Worm (Caenorhabditis elegans) whole organism, L4 larva: ENCODE data around the gene C05D12.3.

Experiments used
- F26F4.8 ChIP-seq: fragments of 200-800 bp; sonication (Bioruptor generic); conservative IDR thresholded peaks from 2 replicates; pipeline ENCODE4 v1.3.6; 2022; ENCODE audit warnings: missing genetic modification characterization, missing compliant biosample characterization
- F44E2.7 ChIP-seq: fragments of 200-800 bp; sonication (Bioruptor generic); IDR thresholded peaks from 2 replicates; pipeline ENCODE4 v2.1.2; 2022; ENCODE audit warnings: missing genetic modification characterization, missing compliant biosample characterization
- T20F7.1 ChIP-seq: fragments of 200-800 bp; sonication (Bioruptor generic); optimal IDR thresholded peaks from 2 replicates; lab custom pipeline; 2018; ENCODE audit warnings: mild to moderate bottlenecking, missing genetic modification characterization, missing compliant biosample characterization
- T26A8.4 ChIP-seq: fragments of 200-800 bp; sonication (Bioruptor generic); IDR thresholded peaks from 2 replicates; pipeline ENCODE4 v1.3.6; 2022; ENCODE audit warnings: missing genetic modification characterization, missing compliant biosample characterization
- Y105C5A.15 ChIP-seq: fragments of 200-800 bp; sonication (Bioruptor generic); IDR thresholded peaks from 2 replicates; pipeline ENCODE4 v1.3.6; 2022; ENCODE audit warnings: missing genetic modification characterization, missing compliant biosample characterization
- Y5F2A.4 ChIP-seq: fragments of 200-800 bp; sonication (Bioruptor generic); optimal IDR thresholded peaks from 2 replicates; lab custom pipeline; 2018; ENCODE audit warnings: mild to moderate bottlenecking, missing genetic modification characterization, missing compliant biosample characterization
- Y75B8A.6 ChIP-seq: fragments of 200-800 bp; sonication (Bioruptor generic); IDR thresholded peaks from 2 replicates; pipeline ENCODE4 v1.3.6; 2022; ENCODE audit warnings: missing genetic modification reagents, missing genetic modification characterization, missing compliant biosample characterization
- aha-1 ChIP-seq: fragments of 150-350 bp; peaks from one replicate; lab custom pipeline; 2014; ENCODE audit warnings: missing biosample characterization, missing genetic modification characterization
- ceh-20 ChIP-seq: fragments of 200-800 bp; sonication (Bioruptor generic); IDR thresholded peaks from 2 replicates; pipeline ENCODE4 v1.3.6; 2022; ENCODE audit warnings: missing genetic modification reagents, missing genetic modification characterization, missing compliant biosample characterization
- ceh-32 ChIP-seq: sonication (generic microtip); optimal IDR thresholded peaks from 2 replicates; lab custom pipeline; 2016; ENCODE audit warnings: mild to moderate bottlenecking, missing genetic modification characterization, missing compliant biosample characterization; ENCODE audit not compliant: poor library complexity
- ceh-44 ChIP-seq: fragments of 200-800 bp; sonication (Bioruptor generic); IDR thresholded peaks from 2 replicates; pipeline ENCODE4 v1.3.6; 2022; ENCODE audit warnings: missing genetic modification reagents, missing genetic modification characterization, missing compliant biosample characterization
- ctbp-1 ChIP-seq: fragments of 200-800 bp; sonication (Bioruptor generic); IDR thresholded peaks from 2 replicates; pipeline ENCODE4 v1.3.6; 2022; ENCODE audit warnings: missing genetic modification reagents, missing genetic modification characterization, missing compliant biosample characterization
- daf-12 ChIP-seq: fragments of 150-350 bp; optimal IDR thresholded peaks from 2 replicates; lab custom pipeline; 2014; ENCODE audit warnings: missing biosample characterization, missing genetic modification reagents, missing genetic modification characterization
- daf-8 ChIP-seq: fragments of 200-800 bp; sonication (Bioruptor generic); IDR thresholded peaks from 2 replicates; pipeline ENCODE4 v1.3.6; 2022; ENCODE audit warnings: missing genetic modification characterization, missing compliant biosample characterization
- dmd-9 ChIP-seq: fragments of 200-800 bp; sonication (Bioruptor generic); IDR thresholded peaks from 2 replicates; pipeline ENCODE4 v1.3.6; 2022; ENCODE audit warnings: missing genetic modification reagents, missing genetic modification characterization, missing compliant biosample characterization
- dpl-1 ChIP-seq: fragments of 150-350 bp; optimal IDR thresholded peaks from 2 replicates; lab custom pipeline; 2014; ENCODE audit warnings: missing biosample characterization, missing genetic modification reagents, missing genetic modification characterization
- egl-43 ChIP-seq: fragments of 200-800 bp; sonication (Bioruptor generic); IDR thresholded peaks from 2 replicates; pipeline ENCODE4 v1.3.6; 2022; ENCODE audit warnings: missing genetic modification reagents, missing genetic modification characterization, missing compliant biosample characterization
- hif-1 ChIP-seq, 2 experiments: sonication (generic microtip); optimal IDR thresholded peaks; 2 replicates each; lab custom pipeline; 2016 to 2017; ENCODE audit warnings: missing compliant biosample characterization in 2 of 2, missing genetic modification characterization in 2 of 2, missing genetic modification reagents in 2 of 2, missing genotype in 2 of 2, mild to moderate bottlenecking in 1 of 2
- lin-29 ChIP-seq: fragments of 200-800 bp; sonication (Bioruptor generic); IDR thresholded peaks from 2 replicates; pipeline ENCODE4 v1.3.6; 2022; ENCODE audit warnings: missing genetic modification reagents, missing genetic modification characterization, missing compliant biosample characterization
- lir-3 ChIP-seq: sonication (generic microtip); optimal IDR thresholded peaks from 2 replicates; lab custom pipeline; 2016; ENCODE audit warnings: mild to moderate bottlenecking, missing genetic modification characterization, missing compliant biosample characterization
- mdl-1 ChIP-seq, 2 experiments: fragments of 150-350 bp in 1 of 2; sonication (generic microtip) in 1 of 2; optimal IDR thresholded peaks; 2 replicates each; lab custom pipeline; 2014 to 2017; ENCODE audit warnings: missing biosample characterization in 2 of 2, missing genetic modification characterization in 2 of 2
- mep-1 ChIP-seq: fragments of 150-350 bp; sonication (generic microtip); optimal IDR thresholded peaks from 3 replicates; lab custom pipeline; 2014; ENCODE audit warnings: missing biosample characterization, missing genetic modification characterization
- nhr-11 ChIP-seq: fragments of 150-350 bp; optimal IDR thresholded peaks from 2 replicates; lab custom pipeline; 2014; ENCODE audit warnings: missing biosample characterization, missing genetic modification characterization
- nhr-237 ChIP-seq: sonication (generic microtip); optimal IDR thresholded peaks from 2 replicates; lab custom pipeline; 2017; ENCODE audit warnings: missing biosample characterization, missing genetic modification characterization
- nhr-42 ChIP-seq: fragments of 200-800 bp; sonication (Bioruptor generic); IDR thresholded peaks from 2 replicates; pipeline ENCODE4 v1.3.6; 2022; ENCODE audit warnings: missing genetic modification characterization, missing compliant biosample characterization
- pha-4 ChIP-seq, 2 experiments: fragments of 150-350 bp in 1 of 2; fragments of 200-800 bp in 1 of 2; sonication (Bioruptor generic) in 1 of 2; IDR thresholded peaks in 1 of 2; optimal IDR thresholded peaks in 1 of 2; 2 replicates each; pipeline versions ENCODE4 v1.3.6 to Lab custom; 2014 to 2022; ENCODE audit warnings: missing genetic modification characterization in 2 of 2, missing genetic modification reagents in 2 of 2, missing biosample characterization in 1 of 2, missing compliant biosample characterization in 1 of 2
- rbr-2 ChIP-seq: sonication (generic microtip); optimal IDR thresholded peaks from 2 replicates; lab custom pipeline; 2016; ENCODE audit warnings: missing genotype, missing genetic modification characterization, missing compliant biosample characterization
- set-16 ChIP-seq: fragments of 200-800 bp; sonication (Bioruptor generic); IDR thresholded peaks from 2 replicates; pipeline ENCODE4 v1.3.6; 2022; ENCODE audit warnings: missing genetic modification reagents, missing genetic modification characterization, missing compliant biosample characterization
- snpc-1.2 ChIP-seq: fragments of 200-800 bp; sonication (Bioruptor generic); IDR thresholded peaks from 2 replicates; pipeline ENCODE4 v1.3.6; 2022; ENCODE audit warnings: missing genetic modification reagents, missing genetic modification characterization, missing compliant biosample characterization
- tag-97 ChIP-seq: fragments of 200-800 bp; sonication (Bioruptor generic); IDR thresholded peaks from 2 replicates; pipeline ENCODE4 v1.3.6; 2022; ENCODE audit warnings: missing genetic modification characterization, missing compliant biosample characterization
- unc-39 ChIP-seq: sonication (generic microtip); optimal IDR thresholded peaks from 2 replicates; lab custom pipeline; 2017; ENCODE audit warnings: missing biosample characterization, missing genetic modification characterization
- unc-62 ChIP-seq, 3 experiments: fragments of 150-350 bp in 1 of 3; sonication (generic microtip); optimal IDR thresholded peaks in 2 of 3; peaks in 1 of 3; 1 replicate in 1 of 3; 2 replicates in 2 of 3; lab custom pipeline; 2014 to 2017; ENCODE audit warnings: missing biosample characterization in 3 of 3, missing genetic modification characterization in 3 of 3, missing genetic modification reagents in 3 of 3, missing genotype in 1 of 3
- zag-1 ChIP-seq: fragments of 150-350 bp; optimal IDR thresholded peaks from 2 replicates; lab custom pipeline; 2014; ENCODE audit warnings: missing biosample characterization, missing genetic modification characterization
- zip-2 ChIP-seq: fragments of 150-350 bp; optimal IDR thresholded peaks from 2 replicates; lab custom pipeline; 2014; ENCODE audit warnings: missing biosample characterization, missing genetic modification characterization
- ztf-7 ChIP-seq: fragments of 150-350 bp; optimal IDR thresholded peaks from 2 replicates; lab custom pipeline; 2014; ENCODE audit warnings: missing biosample characterization, missing genetic modification characterization

C05D12.3 gene

ce11 chrII:11392390-11392789 is 32.7 kb upstream of the C05D12.3 start:
- TF ChIP-seq dmd-9 (GFP tag; lab: Robert Waterston, UW) (no peak), unc-62 (GFP tag; optimal IDR thresholded peaks at IDR 0.05 in 1 of 2; lab: Kevin White, UChicago) (peak in 1 of 2 experiments; percentile 86), unc-62 (tag; optimal IDR thresholded peaks at IDR 0.05; lab: Kevin White, UChicago) (no peak)

- TF ChIP-seq set-16 (GFP tag; lab: Robert Waterston, UW) (peak; percentile 58; the same call in 1 of the 2 replicates), ceh-44 (GFP tag; lab: Robert Waterston, UW) (no peak)
These were observed 31.3 kb upstream of the C05D12.3 start for ce11 chrII:11393787-11394186.

ce11 chrII:11396217-11396616 is 28.8 kb upstream of the C05D12.3 start:
- TF ChIP-seq aha-1 (tag; lab: Kevin White, UChicago): peak; percentile 84
- no peak for TF ChIP-seq daf-8 (GFP tag; lab: Robert Waterston, UW)

ce11 chrII:11398787-11399186 is 26.3 kb upstream of the C05D12.3 start:
- peak; percentile 18; the same call in 1 of the 2 replicates for TF ChIP-seq pha-4 (GFP tag; IDR thresholded peaks at IDR 0.05; lab: Robert Waterston, UW)
- no peak for TF ChIP-seq pha-4 (tag; optimal IDR thresholded peaks at IDR 0.05; lab: Kevin White, UChicago)
- TF ChIP-seq hif-1 (tag; optimal IDR thresholded peaks at IDR 0.05; lab: Kevin White, UChicago): no peak
- no peak for TF ChIP-seq zip-2 (tag; lab: Kevin White, UChicago)
- TF ChIP-seq lin-29 (GFP tag; lab: Robert Waterston, UW): no peak
- 0 out of 2 replicates have a peak, but pooled peaks have one; percentile 48 for TF ChIP-seq egl-43 (GFP tag; lab: Robert Waterston, UW)
- peak; percentile 87 for TF ChIP-seq aha-1 (tag; lab: Kevin White, UChicago)

- no peak for TF ChIP-seq ceh-20
- TF ChIP-seq nhr-42 (GFP tag; lab: Robert Waterston, UW): no peak
- peak in 1 of 2 experiments; percentile 61 for TF ChIP-seq unc-62 (GFP tag; optimal IDR thresholded peaks at IDR 0.05 in 1 of 2; lab: Kevin White, UChicago)
- no peak for TF ChIP-seq unc-62 (tag; optimal IDR thresholded peaks at IDR 0.05; lab: Kevin White, UChicago)
- TF ChIP-seq ceh-32 (tag; lab: Kevin White, UChicago): no peak
These were observed 24.7 kb upstream of the C05D12.3 start for ce11 chrII:11400386-11400785.

ce11 chrII:11409678-11410133 is 15.4 kb upstream of the C05D12.3 start, which contains the start of gene C05D12.7:
Gene C05D12.7 (plus strand): TSS chrII:11410083.
- TF ChIP-seq zag-1 (no peak), ceh-32 (tag; lab: Kevin White, UChicago) (no peak), ztf-7 (tag; lab: Kevin White, UChicago) (no peak)

ce11 chrII:11415672-11416071 is 9.4 kb upstream of the C05D12.3 start, which contains the start of gene C05D12.1:
Gene C05D12.1 (minus strand): TSS chrII:11415772.
- TF ChIP-seq mep-1 (tag; lab: Kevin White, UChicago): no peak
- TF ChIP-seq T20F7.1 (GFP tag; lab: Kevin White, UChicago): no peak
- no peak for TF ChIP-seq lir-3 (tag; lab: Kevin White, UChicago)
- no peak for TF ChIP-seq tag-97
- TF ChIP-seq Y75B8A.6: no peak
- TF ChIP-seq daf-8 (GFP tag; lab: Robert Waterston, UW): no peak
- no peak for TF ChIP-seq snpc-1.2 (GFP tag; lab: Robert Waterston, UW)
- TF ChIP-seq unc-39 (tag; lab: Kevin White, UChicago): no peak
- TF ChIP-seq F44E2.7: no peak
- no peak for TF ChIP-seq dpl-1
- TF ChIP-seq Y105C5A.15: no peak
- TF ChIP-seq mdl-1 (tag; optimal IDR thresholded peaks at IDR 0.05; lab: Kevin White, UChicago): no peak
- TF ChIP-seq ctbp-1 (GFP tag; lab: Robert Waterston, UW): no peak
- TF ChIP-seq rbr-2 (tag; lab: Kevin White, UChicago): no peak
- TF ChIP-seq Y5F2A.4 (GFP tag; lab: Kevin White, UChicago): no peak
- no peak for TF ChIP-seq nhr-237
- no peak for TF ChIP-seq T26A8.4 (GFP tag; lab: Robert Waterston, UW)
- no peak for TF ChIP-seq F26F4.8 (GFP tag; lab: Robert Waterston, UW)
- no peak for TF ChIP-seq daf-12
- no peak for TF ChIP-seq nhr-11 (tag; lab: Kevin White, UChicago)
